Worm (Caenorhabditis elegans) whole organism, midembryonic: ENCODE results near the gene lmp-1.

Experiments used
- T22C8.4 ChIP-seq: fragments of 200-800 bp; sonication (Bioruptor generic); IDR thresholded peaks from 2 replicates; pipeline ENCODE4 v1.3.6; 2022; ENCODE audit warnings: missing genetic modification characterization, missing compliant biosample characterization
- cog-1 ChIP-seq: sonication (generic microtip); optimal IDR thresholded peaks from 2 replicates; lab custom pipeline; 2016; ENCODE audit warnings: missing genetic modification characterization, missing compliant biosample characterization
- flt-1 ChIP-seq: fragments of 200-800 bp; sonication (Bioruptor generic); IDR thresholded peaks from 2 replicates; pipeline ENCODE4 v1.3.6; 2022; ENCODE audit warnings: missing genetic modification characterization, missing compliant biosample characterization
- klf-2 ChIP-seq: fragments of 200-800 bp; sonication (Bioruptor generic); conservative IDR thresholded peaks from 2 replicates; pipeline ENCODE4 v1.3.6; 2022; ENCODE audit warnings: missing genetic modification reagents, missing genetic modification characterization, missing compliant biosample characterization
- med-1 ChIP-seq: sonication (generic microtip); optimal IDR thresholded peaks from 2 replicates; lab custom pipeline; 2017; ENCODE audit warnings: missing genetic modification characterization, mild to moderate bottlenecking, missing compliant biosample characterization, antibody characterized with exemption, missing genetic modification reagents; ENCODE audit not compliant: insufficient read depth
- ref-1 ChIP-seq: fragments of 200-800 bp; sonication (Bioruptor generic); conservative IDR thresholded peaks from 2 replicates; pipeline ENCODE4 v1.3.6; 2022; ENCODE audit warnings: missing genetic modification reagents, missing genetic modification characterization, missing compliant biosample characterization
- tab-1 ChIP-seq: fragments of 200-800 bp; sonication (Bioruptor generic); IDR thresholded peaks from 2 replicates; pipeline ENCODE4 v1.3.6; 2022; ENCODE audit warnings: missing genetic modification characterization, missing compliant biosample characterization
- ztf-23 ChIP-seq: fragments of 200-800 bp; sonication (Bioruptor generic); IDR thresholded peaks from 2 replicates; pipeline ENCODE4 v1.3.6; 2022; ENCODE audit warnings: missing genetic modification reagents, missing genetic modification characterization, missing compliant biosample characterization
- ztf-29 ChIP-seq: fragments of 200-800 bp; sonication (Bioruptor generic); IDR thresholded peaks from 2 replicates; pipeline ENCODE4 v1.3.6; 2022; ENCODE audit warnings: missing genetic modification reagents, missing genetic modification characterization, missing compliant biosample characterization

Gene lmp-1

DNA sequence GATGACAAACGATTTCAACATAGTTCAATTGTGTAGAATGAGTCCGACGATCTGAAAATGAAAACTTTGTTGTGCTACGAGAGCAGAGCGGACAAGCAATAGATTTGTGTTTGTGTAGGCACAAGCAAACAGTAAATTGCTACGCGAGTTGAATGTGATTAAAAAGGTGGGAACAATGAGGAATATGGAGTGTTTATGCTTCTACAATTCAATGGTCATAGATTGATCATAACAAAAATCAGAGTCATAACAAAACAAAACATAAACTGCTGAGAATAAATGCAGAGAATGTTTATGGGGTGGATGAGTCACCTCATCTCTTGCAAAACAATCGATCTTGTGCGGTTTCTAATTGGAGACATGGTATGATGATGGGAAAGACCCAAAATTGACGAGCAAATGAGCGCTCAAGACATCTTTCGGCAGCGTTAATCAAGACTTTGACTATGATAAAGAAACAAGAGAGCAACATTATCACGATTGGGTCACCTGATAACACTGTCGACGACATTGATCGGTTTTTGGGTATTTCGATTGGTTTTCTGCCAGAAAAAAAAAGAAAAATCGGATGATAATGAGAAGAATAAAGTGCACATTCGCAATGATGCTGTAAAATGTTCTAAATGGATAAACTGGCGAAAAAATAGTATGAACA is at the start of gene lmp-1:
Gene lmp-1 (minus strand): TSS at position 51 of the 655 bp plus-strand sequence.
- no peak for TF ChIP-seq T22C8.4 (GFP tag; lab: Robert Waterston, UW)
- no peak for TF ChIP-seq cog-1 (tag; lab: Kevin White, UChicago)
- no peak for TF ChIP-seq klf-2 (GFP tag; lab: Robert Waterston, UW)
- TF ChIP-seq ref-1 (GFP tag; lab: Robert Waterston, UW) = no peak
- no peak for TF ChIP-seq flt-1 (GFP tag; lab: Robert Waterston, UW)
- no peak for TF ChIP-seq ztf-23
- TF ChIP-seq tab-1 (GFP tag; lab: Robert Waterston, UW) = no peak

DNA sequence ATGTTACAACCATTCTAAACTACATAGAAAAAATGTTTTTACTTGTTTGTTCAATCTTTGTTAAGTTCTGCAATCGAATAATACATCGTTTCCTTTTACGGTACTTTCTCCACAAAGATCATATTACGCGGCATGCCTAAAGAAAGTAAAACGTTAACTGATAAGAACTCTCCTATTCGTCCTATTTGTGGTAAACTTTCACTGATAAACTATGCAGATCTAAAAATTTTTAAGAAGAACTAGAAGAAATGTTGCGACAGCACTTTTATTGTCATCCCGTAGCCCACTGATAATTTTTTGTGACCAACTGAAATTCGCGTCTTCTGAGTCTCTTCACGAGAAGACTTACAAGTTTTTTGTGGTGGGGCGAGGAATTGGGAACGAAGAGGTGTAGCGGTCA is 49.7 kb upstream of the lmp-1 start:
- TF ChIP-seq ztf-29 (GFP tag; lab: Robert Waterston, UW) (no peak), cog-1 (tag; lab: Kevin White, UChicago) (no peak), med-1 (GFP tag; lab: Kevin White, UChicago) (no peak), klf-2 (GFP tag; lab: Robert Waterston, UW) (no peak), ztf-23 (no peak), tab-1 (GFP tag; lab: Robert Waterston, UW) (no peak), ref-1 (GFP tag; lab: Robert Waterston, UW) (no peak), flt-1 (GFP tag; lab: Robert Waterston, UW) (no peak), T22C8.4 (GFP tag; lab: Robert Waterston, UW) (no peak)

DNA sequence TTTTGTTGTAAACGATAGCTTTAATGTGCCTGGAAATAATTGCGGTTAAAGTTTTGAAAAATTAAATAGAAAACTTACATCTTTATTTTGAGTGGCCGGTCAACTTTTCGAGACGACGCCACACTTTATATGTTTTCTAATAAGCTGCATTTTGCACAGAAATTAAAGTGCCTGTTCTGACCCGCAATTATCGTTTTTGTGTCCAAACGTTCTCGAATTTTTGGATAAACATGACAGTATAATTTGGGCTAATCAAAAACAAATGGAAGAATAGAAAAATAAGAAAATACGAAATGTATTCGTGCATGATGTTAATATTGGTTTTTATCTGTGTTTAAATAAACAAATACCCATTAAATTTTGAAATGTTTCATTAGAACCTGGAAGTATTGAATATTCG is 43.2 kb upstream of the lmp-1 start, which contains the start of gene K10C2.12:
Gene K10C2.12 (minus strand): TSS at position 101 of the 400 bp plus-strand sequence.
- TF ChIP-seq flt-1 (GFP tag; lab: Robert Waterston, UW) (no peak), med-1 (GFP tag; lab: Kevin White, UChicago) (no peak), ztf-23 (no peak), T22C8.4 (GFP tag; lab: Robert Waterston, UW) (no peak), tab-1 (GFP tag; lab: Robert Waterston, UW) (no peak), ref-1 (GFP tag; lab: Robert Waterston, UW) (no peak), klf-2 (GFP tag; lab: Robert Waterston, UW) (no peak), cog-1 (tag; lab: Kevin White, UChicago) (no peak), ztf-29 (GFP tag; lab: Robert Waterston, UW) (no peak)

DNA sequence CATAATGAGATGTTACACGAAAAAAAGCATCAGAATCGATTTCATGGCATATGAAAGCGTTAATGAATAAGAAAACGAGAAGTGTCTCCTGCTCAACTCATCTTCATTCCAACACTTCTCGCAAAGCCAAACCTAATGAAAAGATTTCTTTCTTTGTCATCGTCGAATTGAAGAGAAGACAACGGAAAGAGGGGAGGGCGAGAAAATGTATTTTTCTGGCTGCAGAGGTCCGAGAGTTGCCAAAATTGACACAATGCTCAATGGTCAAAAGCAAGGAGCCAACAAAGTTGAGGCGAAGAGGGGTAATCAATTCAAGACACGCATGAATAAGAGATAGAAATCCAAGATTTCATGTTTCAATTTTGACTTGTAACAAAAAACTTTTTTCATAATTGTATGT is 41.6 kb upstream of the lmp-1 start:
- no peak for TF ChIP-seq klf-2 (GFP tag; lab: Robert Waterston, UW)

DNA sequence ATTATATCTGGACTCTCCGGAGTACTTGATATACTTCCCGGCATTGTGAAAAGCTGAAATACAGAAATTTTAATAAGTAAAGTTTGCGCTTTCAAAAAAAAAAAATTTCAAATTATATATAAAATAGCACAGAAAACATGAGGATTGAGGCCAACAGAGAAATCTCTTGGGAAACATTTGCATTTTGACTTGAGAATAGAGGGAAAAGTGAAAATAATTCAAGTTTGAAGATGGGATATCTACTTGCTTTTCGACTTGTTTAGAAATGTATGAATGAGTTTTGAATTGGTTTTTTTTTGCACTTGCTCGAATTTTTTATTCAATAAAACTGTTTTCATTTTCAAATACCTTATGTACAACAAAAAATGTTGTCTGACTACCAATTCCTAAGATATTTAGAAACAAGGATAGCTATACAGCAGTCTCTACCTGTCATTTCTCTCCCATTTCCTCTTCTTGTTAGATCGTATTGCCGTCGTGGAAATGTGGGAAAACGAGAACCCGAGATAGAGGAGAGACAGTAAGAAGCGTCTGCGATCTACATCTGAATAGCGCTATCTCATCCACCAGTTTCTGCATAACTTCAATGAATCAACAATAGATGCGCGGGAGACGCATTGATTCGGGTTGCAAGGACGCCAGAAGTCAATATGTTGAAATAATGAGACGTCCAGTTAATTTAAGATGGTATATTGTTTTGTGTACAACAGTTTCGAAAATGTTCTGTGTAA is 39.0 kb upstream of the lmp-1 start, which contains the start of gene T22E5.6:
Gene T22E5.6 (minus strand): TSS at position 51 of the 731 bp plus-strand sequence.
- TF ChIP-seq klf-2 (GFP tag; lab: Robert Waterston, UW) (no peak), cog-1 (tag; lab: Kevin White, UChicago) (no peak), ref-1 (GFP tag; lab: Robert Waterston, UW) (no peak), ztf-29 (GFP tag; lab: Robert Waterston, UW) (no peak), tab-1 (GFP tag; lab: Robert Waterston, UW) (no peak), flt-1 (GFP tag; lab: Robert Waterston, UW) (no peak), T22C8.4 (GFP tag; lab: Robert Waterston, UW) (no peak), ztf-23 (no peak), med-1 (GFP tag; lab: Kevin White, UChicago) (no peak)

DNA sequence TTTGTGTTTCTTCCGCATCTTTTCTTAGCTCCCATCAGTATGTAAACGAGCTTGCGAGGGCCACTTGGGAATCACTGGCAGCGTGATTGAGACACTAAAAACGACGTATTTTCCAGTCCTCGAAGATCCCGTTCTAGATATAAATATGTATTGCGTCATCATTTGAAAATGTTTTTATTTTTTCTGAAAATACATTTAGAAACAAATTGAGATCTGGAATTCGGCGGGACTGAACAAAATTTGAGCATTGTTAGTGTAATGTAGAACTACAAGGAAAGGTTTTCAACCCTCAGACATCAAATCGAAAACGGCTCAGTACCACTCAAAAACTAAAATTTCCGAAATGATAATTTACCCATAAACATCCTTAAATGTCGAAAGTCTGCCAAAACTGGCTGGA is 36.1 kb upstream of the lmp-1 start:
- TF ChIP-seq flt-1 (GFP tag; lab: Robert Waterston, UW) (no peak), ref-1 (GFP tag; lab: Robert Waterston, UW) (no peak), tab-1 (GFP tag; lab: Robert Waterston, UW) (no peak), ztf-23 (no peak), T22C8.4 (GFP tag; lab: Robert Waterston, UW) (no peak), med-1 (GFP tag; lab: Kevin White, UChicago) (no peak), cog-1 (tag; lab: Kevin White, UChicago) (no peak), klf-2 (GFP tag; lab: Robert Waterston, UW) (no peak), ztf-29 (GFP tag; lab: Robert Waterston, UW) (no peak)

DNA sequence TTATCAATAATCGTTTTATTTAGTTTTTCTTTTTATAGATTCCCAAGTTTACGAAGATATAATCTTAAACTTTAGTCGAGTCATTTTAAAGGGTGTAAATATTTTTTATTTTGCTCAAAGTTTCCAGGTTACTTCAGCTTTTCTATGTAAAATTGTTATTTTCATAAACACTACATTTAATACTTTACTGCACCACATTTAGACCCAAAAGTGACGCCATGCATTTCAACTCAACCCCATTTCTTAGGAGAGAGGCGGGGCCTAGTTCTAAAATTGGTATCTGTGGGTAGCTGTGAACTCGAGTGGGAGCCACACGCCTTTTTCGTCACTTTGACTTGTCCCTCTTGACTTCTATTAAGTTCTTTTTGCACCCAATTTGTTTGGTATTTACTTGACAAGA is 35.1 kb upstream of the lmp-1 start, which contains the start of gene T22E5.1:
Gene T22E5.1 (plus strand): TSS at position 301 of the 400 bp plus-strand sequence.
- TF ChIP-seq med-1 (GFP tag; lab: Kevin White, UChicago) = no peak
- no peak for TF ChIP-seq klf-2 (GFP tag; lab: Robert Waterston, UW)
- TF ChIP-seq flt-1 (GFP tag; lab: Robert Waterston, UW) = no peak
- no peak for TF ChIP-seq ztf-23
- no peak for TF ChIP-seq cog-1 (tag; lab: Kevin White, UChicago)
- no peak for TF ChIP-seq ref-1 (GFP tag; lab: Robert Waterston, UW)
- TF ChIP-seq T22C8.4 (GFP tag; lab: Robert Waterston, UW) = no peak
- TF ChIP-seq ztf-29 (GFP tag; lab: Robert Waterston, UW) = no peak
- TF ChIP-seq tab-1 (GFP tag; lab: Robert Waterston, UW) = no peak

DNA sequence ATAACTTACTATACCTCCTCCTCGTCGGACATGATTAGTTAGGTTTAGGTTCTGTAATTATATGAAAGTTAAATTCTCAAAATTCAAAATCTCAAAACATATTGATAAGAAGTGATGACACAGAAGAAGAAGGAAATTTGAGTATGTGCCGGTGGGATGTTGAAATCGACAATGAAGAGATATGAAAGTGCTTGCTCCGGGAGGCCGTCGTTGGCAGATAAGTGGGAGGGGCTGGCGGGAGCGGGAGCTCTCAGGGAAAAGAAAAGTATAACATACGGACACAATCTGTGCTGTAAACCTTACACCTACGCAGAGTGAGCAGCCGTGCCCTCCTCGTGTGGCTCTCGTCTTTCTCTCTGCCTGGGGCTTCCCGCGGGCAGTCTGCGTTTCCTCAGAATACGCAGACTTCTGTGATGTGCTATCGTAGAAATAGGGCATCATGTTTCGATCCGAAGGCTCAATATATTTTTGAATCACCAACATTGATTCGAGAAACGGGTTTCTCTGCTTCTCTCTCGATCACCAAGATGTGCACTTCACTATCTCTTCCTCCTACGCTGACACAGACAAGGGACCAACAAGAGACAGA is 32.8 kb upstream of the lmp-1 start, which contains the start of gene mup-2:
Gene mup-2 (minus strand): TSS at position 51 of the 589 bp plus-strand sequence.
- no peak for TF ChIP-seq klf-2 (GFP tag; lab: Robert Waterston, UW)
- no peak for TF ChIP-seq med-1 (GFP tag; lab: Kevin White, UChicago)
- no peak for TF ChIP-seq flt-1 (GFP tag; lab: Robert Waterston, UW)
- no peak for TF ChIP-seq tab-1 (GFP tag; lab: Robert Waterston, UW)
- no peak for TF ChIP-seq ztf-29 (GFP tag; lab: Robert Waterston, UW)
- TF ChIP-seq ztf-23 = 0 out of 2 replicates have a peak, but pooled peaks have one; percentile 30
- TF ChIP-seq ref-1 (GFP tag; lab: Robert Waterston, UW) = no peak
- no peak for TF ChIP-seq T22C8.4 (GFP tag; lab: Robert Waterston, UW)
- peak; percentile 61 for TF ChIP-seq cog-1 (tag; lab: Kevin White, UChicago)
